Fruit fly (Drosophila melanogaster) whole organism, prepupa: ENCODE measurements around the gene CG34245.

Experiments used
- CG16779 ChIP-seq: fragments of 200-800 bp; sonication (Bioruptor generic); optimal IDR thresholded peaks from 3 replicates; lab custom pipeline; 2017; ENCODE audit warnings: missing biosample characterization, mild to moderate bottlenecking, missing genetic modification characterization
- CG7368 ChIP-seq: fragments of 200-800 bp; sonication (Bioruptor generic); optimal IDR thresholded peaks from 3 replicates; lab custom pipeline; 2016; ENCODE audit warnings: missing biosample characterization, missing genetic modification characterization
- CG8119 ChIP-seq: fragments of 200-800 bp; sonication (Bioruptor generic); IDR thresholded peaks from 3 replicates; pipeline ENCODE4 v1.3.6; 2022; ENCODE audit warnings: missing biosample characterization, missing genetic modification characterization
- Eip93F ChIP-seq: fragments of 200-800 bp; sonication (Bioruptor generic); optimal IDR thresholded peaks from 2 replicates; lab custom pipeline; 2016; ENCODE audit warnings: missing biosample characterization, mild to moderate bottlenecking, missing genetic modification characterization
- OdsH ChIP-seq: fragments of 200-800 bp; sonication (Bioruptor generic); optimal IDR thresholded peaks from 3 replicates; lab custom pipeline; 2016; ENCODE audit warnings: missing biosample characterization, missing genetic modification characterization
- topi ChIP-seq: fragments of 200-800 bp; sonication (Bioruptor generic); optimal IDR thresholded peaks from 3 replicates; lab custom pipeline; 2016; ENCODE audit warnings: missing biosample characterization, missing genetic modification characterization
- vri ChIP-seq: fragments of 200-800 bp; sonication (Bioruptor generic); optimal IDR thresholded peaks from 3 replicates; lab custom pipeline; 2016; ENCODE audit warnings: missing biosample characterization, mild to moderate bottlenecking, missing genetic modification characterization

DNA sequence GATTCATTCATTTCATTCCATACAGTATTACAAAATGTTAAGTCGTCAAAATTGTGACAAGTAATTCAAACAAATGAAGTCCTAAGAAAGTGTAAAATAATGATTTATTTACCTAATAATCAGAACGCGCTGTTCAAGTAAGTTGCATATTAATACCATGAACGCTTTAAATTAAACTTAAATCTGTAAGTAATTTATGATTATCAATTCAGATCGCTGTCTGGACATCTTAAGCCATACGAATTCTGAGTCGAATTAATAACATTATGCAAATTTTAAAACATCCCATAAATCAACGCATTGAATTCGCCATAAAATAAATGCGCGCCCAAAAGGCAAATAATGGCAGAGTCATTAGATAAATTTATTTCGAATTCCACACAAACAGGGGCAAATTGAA, at the start of gene CG34245:
- TF ChIP-seq CG7368 (GFP tag; lab: Kevin White, UChicago) (no peak), vri (GFP tag; lab: Kevin White, UChicago) (no peak), CG16779 (tag; lab: Kevin White, UChicago) (no peak), OdsH (no peak), Eip93F (GFP tag; lab: Kevin White, UChicago) (no peak), CG8119 (GFP tag; lab: Robert Waterston, UW) (no peak), topi (no peak)
